Worm (Caenorhabditis elegans): ENCODE measurements around the gene rpoa-49.

ce11 chrII:39437-39836 is 5.4 kb upstream of the rpoa-49 start, which contains the start of gene spp-24:
- TF ChIP-seq C08G9.2 (tag; optimal IDR thresholded peaks at IDR 0.05) (no peak), pha-4 (tag; optimal IDR thresholded peaks at IDR 0.05) (no peak), ceh-2 (tag; optimal IDR thresholded peaks at IDR 0.05) (no peak), elt-2 (tag; optimal IDR thresholded peaks at IDR 0.05) (no peak), F13H6.1 (tag; optimal IDR thresholded peaks at IDR 0.05) (no peak), npax-4 (tag; optimal IDR thresholded peaks at IDR 0.05) (no peak), ttx-3 (tag; optimal IDR thresholded peaks at IDR 0.05) (no peak), che-1 (tag; optimal IDR thresholded peaks at IDR 0.05) (no peak), unc-55 (GFP tag; optimal IDR thresholded peaks at IDR 0.05) (no peak)
